Fruit fly (Drosophila melanogaster): ENCODE results near the gene GMF.

DNA sequence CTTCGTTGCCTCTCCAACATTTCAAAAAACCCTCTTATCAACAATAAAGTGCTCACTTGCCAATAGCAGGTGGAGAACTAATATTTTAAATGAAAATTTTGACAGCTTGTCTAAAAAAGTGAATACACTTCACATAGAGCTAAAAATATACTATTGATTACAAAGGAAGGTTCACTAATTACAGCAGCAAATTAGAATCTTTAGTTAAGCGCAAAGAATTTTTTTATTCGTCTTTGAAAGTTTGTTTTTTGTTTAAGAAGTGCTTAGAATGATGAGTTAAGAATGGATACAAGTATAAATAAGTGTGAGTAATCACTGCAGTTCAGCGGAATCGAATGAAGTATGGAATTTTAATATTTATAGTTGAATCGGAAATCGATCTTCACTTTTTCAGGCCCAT, 39.5 kb upstream of the GMF start, which contains the start of gene CG44405:
- TF ChIP-seq CG16779 (tag; optimal IDR thresholded peaks at IDR 0.05) (no peak), CG3919 (GFP tag; optimal IDR thresholded peaks at IDR 0.05) (no peak), CG6163 (GFP tag; IDR thresholded peaks at IDR 0.05) (no peak), CG10669 (GFP tag; optimal IDR thresholded peaks at IDR 0.05) (no peak), Sox15 (GFP tag; optimal IDR thresholded peaks at IDR 0.05) (no peak), Gug (GFP tag; IDR thresholded peaks at IDR 0.05) (no peak), topi (GFP tag; optimal IDR thresholded peaks at IDR 0.05) (no peak), CG4318 (GFP tag; optimal IDR thresholded peaks at IDR 0.05) (no peak), Lpt (GFP tag; optimal IDR thresholded peaks at IDR 0.05) (no peak), CG3032 (tag; optimal IDR thresholded peaks at IDR 0.05) (no peak), Hr39 (GFP tag; optimal IDR thresholded peaks at IDR 0.05) (no peak), CG6276 (GFP tag; optimal IDR thresholded peaks at IDR 0.05) (no peak), CG8319 (GFP tag; optimal IDR thresholded peaks at IDR 0.05) (no peak)

Data from whole organism, prepupa.